Worm (Caenorhabditis elegans) whole organism, L3 larva: Measurements from ENCODE around the gene sel-1.

ENCODE experiments used
- R02D3.7 ChIP-seq: fragments of 150-350 bp; optimal IDR thresholded peaks from 2 replicates; lab custom pipeline; 2014; ENCODE audit warnings: missing biosample characterization, missing genetic modification characterization
- ZK546.5 ChIP-seq: sonication (generic microtip); optimal IDR thresholded peaks from 2 replicates; lab custom pipeline; 2017; ENCODE audit warnings: missing biosample characterization, missing genetic modification characterization
- aly-2 ChIP-seq: fragments of 150-350 bp; optimal IDR thresholded peaks from 2 replicates; lab custom pipeline; 2014; ENCODE audit warnings: missing biosample characterization, missing genetic modification characterization
- ama-1 ChIP-seq: fragments of 150-350 bp; optimal IDR thresholded peaks from 2 replicates; lab custom pipeline; 2018
- ceh-16 ChIP-seq: sonication (generic microtip); optimal IDR thresholded peaks from 2 replicates; lab custom pipeline; 2017; ENCODE audit warnings: missing biosample characterization, missing genetic modification characterization
- ceh-28 ChIP-seq: fragments of 150-350 bp; optimal IDR thresholded peaks from 2 replicates; lab custom pipeline; 2014; ENCODE audit warnings: missing biosample characterization, missing genetic modification reagents, missing genetic modification characterization
- ceh-82 ChIP-seq: fragments of 150-350 bp; optimal IDR thresholded peaks from 2 replicates; lab custom pipeline; 2014; ENCODE audit warnings: missing biosample characterization, missing genetic modification characterization
- ceh-9 ChIP-seq: sonication (generic microtip); optimal IDR thresholded peaks from 2 replicates; lab custom pipeline; 2018; ENCODE audit warnings: missing biosample characterization, missing genetic modification characterization
- egl-27 ChIP-seq: sonication (generic microtip); optimal IDR thresholded peaks from 4 replicates; lab custom pipeline; 2017; ENCODE audit warnings: missing biosample characterization, missing genetic modification reagents, missing genetic modification characterization
- egl-5 ChIP-seq: fragments of 150-350 bp; optimal IDR thresholded peaks from 2 replicates; lab custom pipeline; 2017; ENCODE audit warnings: missing biosample characterization, missing genetic modification reagents, missing genetic modification characterization, inconsistent platforms
- elt-1 ChIP-seq: fragments of 150-350 bp; optimal IDR thresholded peaks from 2 replicates; lab custom pipeline; 2014; ENCODE audit warnings: missing biosample characterization, missing genetic modification characterization
- elt-2 ChIP-seq: sonication (generic microtip); optimal IDR thresholded peaks from 2 replicates; lab custom pipeline; 2016; ENCODE audit warnings: missing genetic modification reagents, mild to moderate bottlenecking, missing genetic modification characterization, missing compliant biosample characterization
- elt-3 ChIP-seq, 3 experiments: fragments of 150-350 bp in 1 of 3; sonication (generic microtip) in 2 of 3; optimal IDR thresholded peaks; 2 replicates in 2 of 3; 4 replicates in 1 of 3; lab custom pipeline; 2014 to 2017; ENCODE audit warnings: missing biosample characterization in 3 of 3, missing genetic modification characterization in 3 of 3
- eor-1 ChIP-seq, 2 experiments: fragments of 150-350 bp; optimal IDR thresholded peaks; 2 replicates each; lab custom pipeline; 2014 to 2018; ENCODE audit warnings: missing biosample characterization in 2 of 2, missing genetic modification characterization in 2 of 2
- fkh-10 ChIP-seq: sonication (generic microtip); optimal IDR thresholded peaks from 2 replicates; lab custom pipeline; 2017; ENCODE audit warnings: missing biosample characterization, missing genetic modification reagents, missing genetic modification characterization
- fkh-2 ChIP-seq: fragments of 150-350 bp; optimal IDR thresholded peaks from 2 replicates; lab custom pipeline; 2014; ENCODE audit warnings: missing biosample characterization, missing genetic modification reagents, missing genetic modification characterization
- hmg-11 ChIP-seq: sonication (generic microtip); optimal IDR thresholded peaks from 2 replicates; lab custom pipeline; 2016; ENCODE audit warnings: missing genetic modification characterization, missing compliant biosample characterization
- jun-1 ChIP-seq: fragments of 150-350 bp; optimal IDR thresholded peaks from 2 replicates; lab custom pipeline; 2014; ENCODE audit warnings: missing biosample characterization, missing genetic modification reagents, missing genetic modification characterization
- lin-15B ChIP-seq: fragments of 150-350 bp; optimal IDR thresholded peaks from 2 replicates; lab custom pipeline; 2014; ENCODE audit warnings: missing biosample characterization, missing genetic modification characterization
- lin-39 ChIP-seq: fragments of 150-350 bp; optimal IDR thresholded peaks from 2 replicates; lab custom pipeline; 2018; ENCODE audit warnings: missing biosample characterization, missing genetic modification reagents, missing genetic modification characterization
- lsy-12 ChIP-seq: sonication (generic microtip); optimal IDR thresholded peaks from 2 replicates; lab custom pipeline; 2016; ENCODE audit warnings: mild to moderate bottlenecking, missing genetic modification characterization, missing compliant biosample characterization
- mdl-1 ChIP-seq: fragments of 150-350 bp; optimal IDR thresholded peaks from 2 replicates; lab custom pipeline; 2014; ENCODE audit warnings: missing biosample characterization, missing genetic modification characterization
- mml-1 ChIP-seq: fragments of 150-350 bp; sonication (generic microtip); optimal IDR thresholded peaks from 3 replicates; lab custom pipeline; 2014; ENCODE audit warnings: missing biosample characterization, missing genetic modification characterization
- nfya-1 ChIP-seq: sonication (generic microtip); optimal IDR thresholded peaks from 2 replicates; lab custom pipeline; 2017; ENCODE audit warnings: missing genetic modification characterization, mild to moderate bottlenecking, missing compliant biosample characterization, antibody characterized with exemption, moderate library complexity; ENCODE audit not compliant: insufficient read depth
- nhr-11 ChIP-seq: fragments of 150-350 bp; optimal IDR thresholded peaks from 2 replicates; lab custom pipeline; 2014; ENCODE audit warnings: missing biosample characterization, missing genetic modification characterization
- nhr-12 ChIP-seq: fragments of 150-350 bp; optimal IDR thresholded peaks from 2 replicates; lab custom pipeline; 2014; ENCODE audit warnings: missing biosample characterization, missing genetic modification characterization
- nhr-23 ChIP-seq: fragments of 150-350 bp; optimal IDR thresholded peaks from 2 replicates; lab custom pipeline; 2014; ENCODE audit warnings: missing biosample characterization, missing genetic modification reagents, missing genetic modification characterization
- nhr-237 ChIP-seq: fragments of 150-350 bp; optimal IDR thresholded peaks from 2 replicates; lab custom pipeline; 2014; ENCODE audit warnings: missing biosample characterization, missing genetic modification characterization
- nhr-25 ChIP-seq: sonication (generic microtip); optimal IDR thresholded peaks from 2 replicates; lab custom pipeline; 2017; ENCODE audit warnings: missing biosample characterization, missing genetic modification characterization
- nhr-28 ChIP-seq: fragments of 150-350 bp; optimal IDR thresholded peaks from 2 replicates; lab custom pipeline; 2014; ENCODE audit warnings: missing biosample characterization, missing genetic modification characterization
- nhr-67 ChIP-seq: fragments of 150-350 bp; optimal IDR thresholded peaks from 2 replicates; lab custom pipeline; 2014; ENCODE audit warnings: missing biosample characterization, missing genetic modification characterization
- nhr-76 ChIP-seq: fragments of 150-350 bp; sonication (generic microtip); optimal IDR thresholded peaks from 5 replicates; lab custom pipeline; 2014; ENCODE audit warnings: missing biosample characterization, missing genetic modification characterization
- nhr-77 ChIP-seq: fragments of 150-350 bp; optimal IDR thresholded peaks from 2 replicates; lab custom pipeline; 2014; ENCODE audit warnings: missing biosample characterization, missing genetic modification characterization
- pha-4 ChIP-seq: fragments of 150-350 bp; optimal IDR thresholded peaks from 2 replicates; lab custom pipeline; 2014; ENCODE audit warnings: missing biosample characterization, missing genetic modification reagents, missing genetic modification characterization
- pqm-1 ChIP-seq: fragments of 150-350 bp; optimal IDR thresholded peaks from 2 replicates; lab custom pipeline; 2017; ENCODE audit warnings: missing biosample characterization, missing genetic modification characterization, inconsistent platforms
- sea-2 ChIP-seq: fragments of 150-350 bp; sonication (generic microtip); optimal IDR thresholded peaks from 4 replicates; lab custom pipeline; 2014; ENCODE audit warnings: missing biosample characterization, missing genetic modification reagents, missing genetic modification characterization
- skn-1 ChIP-seq: fragments of 150-350 bp; optimal IDR thresholded peaks from 2 replicates; lab custom pipeline; 2014; ENCODE audit warnings: missing biosample characterization, missing genetic modification characterization
- snpc-4 ChIP-seq: fragments of 150-350 bp; optimal IDR thresholded peaks from 2 replicates; lab custom pipeline; 2014; ENCODE audit warnings: missing biosample characterization, missing genetic modification characterization
- tbx-2 ChIP-seq: sonication (generic microtip); optimal IDR thresholded peaks from 2 replicates; lab custom pipeline; 2016; ENCODE audit warnings: mild to moderate bottlenecking, missing genetic modification characterization, missing compliant biosample characterization
- unc-39 ChIP-seq: sonication (generic microtip); optimal IDR thresholded peaks from 4 replicates; lab custom pipeline; 2017; ENCODE audit warnings: missing biosample characterization, missing genetic modification characterization
- unc-62 ChIP-seq: fragments of 150-350 bp; sonication (generic microtip); optimal IDR thresholded peaks from 4 replicates; lab custom pipeline; 2014; ENCODE audit warnings: missing biosample characterization, missing genetic modification reagents, missing genetic modification characterization
- zag-1 ChIP-seq: fragments of 150-350 bp; optimal IDR thresholded peaks from 2 replicates; lab custom pipeline; 2014; ENCODE audit warnings: missing biosample characterization, missing genetic modification characterization
- ztf-11 ChIP-seq: fragments of 150-350 bp; optimal IDR thresholded peaks from 2 replicates; lab custom pipeline; 2014; ENCODE audit warnings: missing biosample characterization, missing genetic modification characterization
- ztf-4 ChIP-seq: fragments of 150-350 bp; optimal IDR thresholded peaks from 2 replicates; lab custom pipeline; 2014; ENCODE audit warnings: missing biosample characterization, missing genetic modification characterization

The sel-1 gene

ce11 chrV:12523356-12523755, 37.2 kb upstream of the sel-1 start:
- TF ChIP-seq lin-39 (tag; lab: Kevin White, UChicago) (peak; percentile 59), egl-27 (no peak), fkh-10 (GFP tag; lab: Kevin White, UChicago) (no peak), unc-62 (GFP tag; lab: Kevin White, UChicago) (no peak), nhr-28 (tag; lab: Kevin White, UChicago) (no peak), ama-1 (lab: Kevin White, UChicago) (no peak), elt-2 (tag; lab: Kevin White, UChicago) (no peak), elt-3 (tag; optimal IDR thresholded peaks at IDR 0.05; lab: Kevin White, UChicago) (no peak), ceh-28 (no peak)

ce11 chrV:12525526-12525925, 35.0 kb upstream of the sel-1 start, which contains the start of gene dyf-4:
Gene dyf-4, minus strand, starts transcription at chrV:12525738.
- TF ChIP-seq elt-2 (tag; lab: Kevin White, UChicago) (no peak), nhr-11 (tag; lab: Kevin White, UChicago) (no peak), nhr-25 (peak; percentile 27)

ce11 chrV:12526124-12526523, 34.4 kb upstream of the sel-1 start:
- TF ChIP-seq fkh-2 (tag; lab: Kevin White, UChicago), result no peak
- no peak for TF ChIP-seq jun-1 (tag; lab: Kevin White, UChicago)
- no peak for TF ChIP-seq egl-27
- no peak for TF ChIP-seq ZK546.5 (tag; lab: Kevin White, UChicago)
- peak; percentile 50 for TF ChIP-seq nhr-23 (tag; lab: Kevin White, UChicago)
- no peak for TF ChIP-seq hmg-11
- no peak for TF ChIP-seq nhr-12
- no peak for TF ChIP-seq skn-1

- TF ChIP-seq ceh-9 (tag; lab: Kevin White, UChicago) (no peak), pha-4 (no peak)
- TF ChIP-seq, all 47 proteins: peak for 0
These were observed 33.8 kb upstream of the sel-1 start, which contains the start of gene F45D3.1 for ce11 chrV:12526758-12527157. Gene F45D3.1, plus strand, starts transcription at chrV:12527058.

- TF ChIP-seq mml-1 (tag; lab: Kevin White, UChicago), result no peak
- TF ChIP-seq fkh-2 (tag; lab: Kevin White, UChicago), result no peak
- no peak for TF ChIP-seq aly-2 (tag; lab: Kevin White, UChicago)
- peak; percentile 57 for TF ChIP-seq elt-1 (tag; lab: Kevin White, UChicago)
- no peak for TF ChIP-seq unc-39
- TF ChIP-seq egl-27, result no peak
- no peak for TF ChIP-seq lsy-12 (tag; lab: Kevin White, UChicago)
- TF ChIP-seq zag-1 (tag; lab: Kevin White, UChicago), result no peak
- no peak for TF ChIP-seq ztf-11 (tag; lab: Kevin White, UChicago)
- no peak for TF ChIP-seq nhr-77 (tag; lab: Kevin White, UChicago)
- TF ChIP-seq hmg-11, result peak; percentile 48
- peak; percentile 15 for TF ChIP-seq ceh-28
- TF ChIP-seq ceh-9 (tag; lab: Kevin White, UChicago), result no peak
- TF ChIP-seq nhr-237, result no peak
- TF ChIP-seq sea-2 (GFP tag; lab: Kevin White, UChicago), result no peak
- TF ChIP-seq nhr-76, result no peak
- TF ChIP-seq pha-4, result peak; percentile 35
- TF ChIP-seq egl-5, result no peak
- TF ChIP-seq R02D3.7 (tag; lab: Kevin White, UChicago), result peak; percentile 19
- peak; percentile 44 for TF ChIP-seq jun-1 (tag; lab: Kevin White, UChicago)
- TF ChIP-seq pqm-1, result peak; percentile 66
- no peak for TF ChIP-seq fkh-10 (GFP tag; lab: Kevin White, UChicago)
- TF ChIP-seq eor-1 (tag; optimal IDR thresholded peaks at IDR 0.05; lab: Kevin White, UChicago), result no peak
- peak; percentile 91 for TF ChIP-seq nhr-25
- TF ChIP-seq mdl-1 (tag; lab: Kevin White, UChicago), result peak; percentile 42
- TF ChIP-seq lin-15B, result peak; percentile 12
- no peak for TF ChIP-seq ama-1 (lab: Kevin White, UChicago)
- TF ChIP-seq ceh-82, result no peak
- no peak for TF ChIP-seq ztf-4 (tag; lab: Kevin White, UChicago)
- peak; percentile 84 for TF ChIP-seq unc-62 (GFP tag; lab: Kevin White, UChicago)
- peak; percentile 82 for TF ChIP-seq nfya-1 (tag; lab: Kevin White, UChicago)
- no peak for TF ChIP-seq ZK546.5 (tag; lab: Kevin White, UChicago)
- TF ChIP-seq ceh-16 (tag; lab: Kevin White, UChicago), result no peak
- no peak for TF ChIP-seq nhr-67 (tag; lab: Kevin White, UChicago)
- TF ChIP-seq nhr-11 (tag; lab: Kevin White, UChicago), result no peak
- no peak for TF ChIP-seq skn-1
- TF ChIP-seq elt-2 (tag; lab: Kevin White, UChicago), result peak; percentile 40
- peak; percentile 17 for TF ChIP-seq lin-39 (tag; lab: Kevin White, UChicago)
- TF ChIP-seq elt-3 (tag; optimal IDR thresholded peaks at IDR 0.05; lab: Kevin White, UChicago), result peak in 1 of 3 experiments; percentile 27
- no peak for TF ChIP-seq nhr-28 (tag; lab: Kevin White, UChicago)
- peak; percentile 30 for TF ChIP-seq snpc-4 (tag; lab: Kevin White, UChicago)
- peak; percentile 8 for TF ChIP-seq tbx-2
These were observed 31.6 kb upstream of the sel-1 start for ce11 chrV:12528919-12529318.
